Worm (Caenorhabditis elegans): Measurements from ENCODE around the gene rpl-26.
A peak's percentile ranks its signal among the peaks of the same experiment; 100 is the strongest.

rpl-26 gene

DNA sequence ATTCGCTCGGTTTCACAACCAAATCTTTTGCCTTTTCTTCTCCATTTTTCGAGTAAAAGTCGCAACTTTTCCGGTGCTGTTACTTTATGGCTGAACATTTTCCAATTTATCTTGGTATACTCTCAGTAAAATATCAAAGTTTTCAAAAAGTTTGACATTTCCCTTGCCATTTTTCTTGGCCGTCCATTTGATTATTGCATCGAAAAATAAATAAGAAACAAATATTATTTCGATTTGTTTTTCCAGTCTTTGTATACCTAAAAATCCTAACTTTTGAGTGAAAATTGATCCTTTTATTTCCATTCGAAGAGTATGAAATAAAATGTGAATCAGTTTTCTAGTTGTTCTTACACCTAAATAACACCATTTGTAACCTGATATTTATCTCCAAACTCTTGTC lies 43.9 kb downstream of the rpl-26 start:
- TF ChIP-seq lsy-27 (tag; optimal IDR thresholded peaks at IDR 0.05; ENCODE audit: borderline replicate concordance, insufficient read depth), result no peak
- no peak for TF ChIP-seq aptf-3 (GFP tag; IDR thresholded peaks at IDR 0.05)
- TF ChIP-seq nhr-80 (tag; optimal IDR thresholded peaks at IDR 0.05), result no peak
- no peak for TF ChIP-seq C17E4.6 (GFP tag; IDR thresholded peaks at IDR 0.05)
- TF ChIP-seq D2030.7 (GFP tag; IDR thresholded peaks at IDR 0.05), result no peak
- TF ChIP-seq F10E7.11 (tag; optimal IDR thresholded peaks at IDR 0.05), result no peak
- no peak for TF ChIP-seq dpl-1 (GFP tag; optimal IDR thresholded peaks at IDR 0.05)
- no peak for TF ChIP-seq nfyb-1 (GFP tag; IDR thresholded peaks at IDR 0.05)
- no peak for TF ChIP-seq ceh-58 (GFP tag; IDR thresholded peaks at IDR 0.05)
- no peak for TF ChIP-seq somi-1 (GFP tag; optimal IDR thresholded peaks at IDR 0.05)
- no peak for TF ChIP-seq K11D2.4 (GFP tag; IDR thresholded peaks at IDR 0.05)
- TF ChIP-seq lir-1 (GFP tag; conservative IDR thresholded peaks at IDR 0.05), result no peak

DNA sequence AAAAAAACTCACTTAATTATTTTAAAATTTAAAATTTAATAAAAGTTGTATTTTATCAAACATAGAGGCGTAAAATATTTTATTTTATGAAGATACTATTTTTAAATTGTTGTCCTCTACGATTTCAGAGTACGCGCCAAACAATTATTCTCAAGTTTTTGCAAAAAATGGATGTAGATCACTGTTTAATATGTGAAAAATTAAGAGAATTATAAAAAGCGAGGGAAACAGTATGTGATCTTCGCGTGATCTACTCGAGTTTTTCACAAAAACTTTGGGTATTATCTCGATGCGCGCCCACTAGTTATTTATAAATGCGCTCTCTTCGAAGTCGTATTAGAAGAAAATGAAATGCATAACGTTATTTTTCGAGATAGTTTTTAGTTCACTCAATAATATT lies 46.3 kb downstream of the rpl-26 start:
- TF ChIP-seq F57C9.4 (tag; optimal IDR thresholded peaks at IDR 0.05) (no peak), egl-44 (GFP tag; IDR thresholded peaks at IDR 0.05) (no peak), repo-1 (tag; optimal IDR thresholded peaks at IDR 0.05) (no peak), C17E4.6 (GFP tag; IDR thresholded peaks at IDR 0.05) (no peak), let-526 (GFP tag; IDR thresholded peaks at IDR 0.05) (no peak), lsy-27 (tag; optimal IDR thresholded peaks at IDR 0.05; ENCODE audit: borderline replicate concordance, insufficient read depth) (no peak), pbrm-1 (GFP tag; IDR thresholded peaks at IDR 0.05) (no peak), lsl-1 (GFP tag; optimal IDR thresholded peaks at IDR 0.05) (peak; percentile 2), ekl-4 (GFP tag; IDR thresholded peaks at IDR 0.05) (no peak), hsf-1 (GFP tag; IDR thresholded peaks at IDR 0.05) (no peak), ceh-79 (tag; optimal IDR thresholded peaks at IDR 0.05) (no peak), efl-1 (GFP tag; optimal IDR thresholded peaks at IDR 0.05) (peak; percentile 67), ztf-3 (GFP tag; optimal IDR thresholded peaks at IDR 0.05) (no peak), snpc-4 (GFP tag; optimal IDR thresholded peaks at IDR 0.05) (no peak), snpc-4 (tag; optimal IDR thresholded peaks at IDR 0.05) (no peak), xnd-1 (tag; optimal IDR thresholded peaks at IDR 0.05) (no peak), F33H1.4 (GFP tag; IDR thresholded peaks at IDR 0.05) (no peak; the same call in 1 of the 2 replicates), die-1 (tag; optimal IDR thresholded peaks at IDR 0.05) (no peak), C06A6.2 (GFP tag; conservative IDR thresholded peaks at IDR 0.05) (no peak), athp-1 (tag; optimal IDR thresholded peaks at IDR 0.05) (no peak), F23B12.7 (tag; optimal IDR thresholded peaks at IDR 0.05; ENCODE audit: insufficient read depth) (no peak), F39B2.1 (GFP tag; IDR thresholded peaks at IDR 0.05) (no peak), madf-8 (GFP tag; conservative IDR thresholded peaks at IDR 0.05) (peak; percentile 57), lag-1 (GFP tag; IDR thresholded peaks at IDR 0.05) (no peak), zfh-2 (GFP tag; conservative IDR thresholded peaks at IDR 0.05) (no peak), rec-8 (tag; optimal IDR thresholded peaks at IDR 0.05) (no peak), Y56A3A.18 (GFP tag; IDR thresholded peaks at IDR 0.05) (no peak), pha-4 (tag; optimal IDR thresholded peaks at IDR 0.05) (no peak), B0261.1 (tag; optimal IDR thresholded peaks at IDR 0.05) (no peak), F37B4.10 (GFP tag; IDR thresholded peaks at IDR 0.05) (no peak), lir-1 (GFP tag; conservative IDR thresholded peaks at IDR 0.05) (no peak), ztf-25 (GFP tag; IDR thresholded peaks at IDR 0.05) (no peak), nfya-2 (GFP tag; IDR thresholded peaks at IDR 0.05) (no peak), lin-26 (GFP tag; IDR thresholded peaks at IDR 0.05) (no peak), madf-6 (GFP tag; IDR thresholded peaks at IDR 0.05) (peak; percentile 71), hmg-1.2 (GFP tag; IDR thresholded peaks at IDR 0.05) (peak; percentile 20; the same call in 1 of the 2 replicates), ztf-28 (GFP tag; IDR thresholded peaks at IDR 0.05) (no peak), Y95B8A.8 (GFP tag; IDR thresholded peaks at IDR 0.05) (no peak)

All from whole organism, young adult.